Worm (Caenorhabditis elegans): ENCODE measurements around the gene cut-5.

- TF ChIP-seq flt-1 (GFP tag; IDR thresholded peaks at IDR 0.05), result no peak
- TF ChIP-seq tab-1 (GFP tag; IDR thresholded peaks at IDR 0.05), result no peak
- no peak for TF ChIP-seq ztf-23 (GFP tag; IDR thresholded peaks at IDR 0.05)
- no peak for TF ChIP-seq T22C8.4 (GFP tag; IDR thresholded peaks at IDR 0.05)
- no peak for TF ChIP-seq klf-2 (GFP tag; conservative IDR thresholded peaks at IDR 0.05)
- TF ChIP-seq ref-1 (GFP tag; conservative IDR thresholded peaks at IDR 0.05), result no peak
- TF ChIP-seq med-1 (GFP tag; optimal IDR thresholded peaks at IDR 0.05; ENCODE audit: insufficient read depth), result no peak
These were observed 52.4 kb downstream of the cut-5 start, which contains the start of gene npr-6 for ce11 chrX:10285634-10286033.

Measured in whole organism, midembryonic.